Worm (Caenorhabditis elegans) whole organism, young adult: ENCODE data around the gene enpp-1.
A peak's percentile ranks its signal among the peaks of the same experiment; 100 is the strongest.

ENCODE experiments used
- B0019.2 ChIP-seq: fragments of 200-800 bp; sonication (Bioruptor generic); conservative IDR thresholded peaks from 2 replicates; pipeline ENCODE4 v1.3.6; 2022; ENCODE audit warnings: missing genetic modification reagents, missing genetic modification characterization, missing compliant biosample characterization
- C17E4.6 ChIP-seq: fragments of 200-800 bp; sonication (Bioruptor generic); IDR thresholded peaks from 2 replicates; pipeline ENCODE4 v1.3.6; 2022; ENCODE audit warnings: missing genetic modification reagents, missing genetic modification characterization, missing compliant biosample characterization
- F33H1.4 ChIP-seq: fragments of 200-800 bp; sonication (Bioruptor generic); IDR thresholded peaks from 2 replicates; pipeline ENCODE4 v1.3.6; 2022; ENCODE audit warnings: missing genetic modification reagents, missing genetic modification characterization, missing compliant biosample characterization
- F52B5.7 ChIP-seq: sonication (generic microtip); optimal IDR thresholded peaks from 2 replicates; lab custom pipeline; 2016; ENCODE audit warnings: mild to moderate bottlenecking, missing genetic modification characterization, missing compliant biosample characterization
- F55B11.4 ChIP-seq: sonication (generic microtip); optimal IDR thresholded peaks from 2 replicates; lab custom pipeline; 2016; ENCODE audit warnings: missing compliant biosample characterization, missing genetic modification characterization, borderline replicate concordance; ENCODE audit not compliant: insufficient read depth
- F57A8.1 ChIP-seq: fragments of 200-800 bp; sonication (Bioruptor generic); optimal IDR thresholded peaks from 2 replicates; lab custom pipeline; 2018; ENCODE audit warnings: mild to moderate bottlenecking, missing genetic modification characterization, moderate library complexity, missing compliant biosample characterization
- Y67H2A.10 ChIP-seq: fragments of 200-800 bp; sonication (Bioruptor generic); conservative IDR thresholded peaks from 2 replicates; pipeline ENCODE4 v1.3.6; 2022; ENCODE audit warnings: missing genetic modification reagents, missing genetic modification characterization, missing compliant biosample characterization
- ZK185.1 ChIP-seq: sonication (generic microtip); optimal IDR thresholded peaks from 2 replicates; lab custom pipeline; 2016; ENCODE audit warnings: mild to moderate bottlenecking, missing genetic modification characterization, missing compliant biosample characterization; ENCODE audit not compliant: poor library complexity, severe bottlenecking
- akir-1 ChIP-seq: fragments of 200-800 bp; sonication (Bioruptor generic); optimal IDR thresholded peaks from 2 replicates; lab custom pipeline; 2018; ENCODE audit warnings: mild to moderate bottlenecking, missing genetic modification characterization, moderate library complexity, missing compliant biosample characterization
- atf-7 ChIP-seq: sonication (generic microtip); optimal IDR thresholded peaks from 2 replicates; lab custom pipeline; 2017; ENCODE audit warnings: mild to moderate bottlenecking, missing genetic modification characterization, missing compliant biosample characterization
- ccch-3 ChIP-seq: fragments of 200-800 bp; sonication (Bioruptor generic); optimal IDR thresholded peaks from 2 replicates; lab custom pipeline; 2018; ENCODE audit warnings: mild to moderate bottlenecking, missing genetic modification characterization, missing compliant biosample characterization
- ceh-91 ChIP-seq: fragments of 200-800 bp; sonication (Bioruptor generic); IDR thresholded peaks from 2 replicates; pipeline ENCODE4 v1.3.6; 2022; ENCODE audit warnings: missing genetic modification reagents, missing genetic modification characterization, missing compliant biosample characterization
- egl-44 ChIP-seq: fragments of 200-800 bp; sonication (Bioruptor generic); IDR thresholded peaks from 2 replicates; pipeline ENCODE4 v1.3.6; 2022; ENCODE audit warnings: missing genetic modification reagents, missing genetic modification characterization, missing compliant biosample characterization
- hlh-12 ChIP-seq: sonication (generic microtip); optimal IDR thresholded peaks from 2 replicates; lab custom pipeline; 2016; ENCODE audit warnings: missing genetic modification characterization, missing compliant biosample characterization
- hrde-1 ChIP-seq: sonication (generic microtip); optimal IDR thresholded peaks from 2 replicates; lab custom pipeline; 2016; ENCODE audit warnings: missing genetic modification characterization, mild to moderate bottlenecking, missing compliant biosample characterization, moderate library complexity, missing genotype, missing genetic modification reagents, borderline replicate concordance
- hsf-1 ChIP-seq: fragments of 200-800 bp; sonication (Bioruptor generic); IDR thresholded peaks from 2 replicates; pipeline ENCODE4 v1.3.6; 2022; ENCODE audit warnings: missing genetic modification reagents, missing genetic modification characterization, missing compliant biosample characterization
- lin-26 ChIP-seq: fragments of 200-800 bp; sonication (Bioruptor generic); IDR thresholded peaks from 2 replicates; pipeline ENCODE4 v1.3.6; 2022; ENCODE audit warnings: missing genetic modification reagents, missing genetic modification characterization, missing compliant biosample characterization
- lin-54 ChIP-seq: fragments of 200-800 bp; sonication (Bioruptor generic); optimal IDR thresholded peaks from 2 replicates; lab custom pipeline; 2018; ENCODE audit warnings: mild to moderate bottlenecking, missing genetic modification characterization, missing compliant biosample characterization
- madf-10 ChIP-seq: sonication (generic microtip); optimal IDR thresholded peaks from 2 replicates; lab custom pipeline; 2016; ENCODE audit warnings: mild to moderate bottlenecking, missing genetic modification characterization, missing compliant biosample characterization
- mes-4 ChIP-seq: sonication (generic microtip); optimal IDR thresholded peaks from 2 replicates; lab custom pipeline; 2016; ENCODE audit warnings: missing genotype, missing genetic modification characterization, missing compliant biosample characterization
- mxl-1 ChIP-seq: sonication (generic microtip); optimal IDR thresholded peaks from 2 replicates; lab custom pipeline; 2016; ENCODE audit warnings: missing genetic modification characterization, missing compliant biosample characterization
- nfyb-1 ChIP-seq: fragments of 200-800 bp; sonication (Bioruptor generic); IDR thresholded peaks from 2 replicates; pipeline ENCODE4 v1.3.6; 2022; ENCODE audit warnings: missing genetic modification reagents, missing genetic modification characterization, missing compliant biosample characterization
- nhr-120 ChIP-seq: fragments of 200-800 bp; sonication (Bioruptor generic); IDR thresholded peaks from 2 replicates; pipeline ENCODE4 v1.3.6; 2022; ENCODE audit warnings: missing genetic modification characterization, missing compliant biosample characterization
- nhr-27 ChIP-seq: fragments of 200-800 bp; sonication (Bioruptor generic); optimal IDR thresholded peaks from 2 replicates; lab custom pipeline; 2018; ENCODE audit warnings: mild to moderate bottlenecking, missing genetic modification characterization, moderate library complexity, missing compliant biosample characterization
- nhr-80 ChIP-seq: sonication (generic microtip); optimal IDR thresholded peaks from 2 replicates; lab custom pipeline; 2016; ENCODE audit warnings: missing genetic modification characterization, missing compliant biosample characterization
- rec-8 ChIP-seq, 2 experiments: sonication (generic microtip); optimal IDR thresholded peaks; 2 replicates each; lab custom pipeline; 2016; ENCODE audit warnings: mild to moderate bottlenecking in 2 of 2, missing genetic modification characterization in 2 of 2, missing genetic modification reagents in 2 of 2, missing genotype in 2 of 2, missing biosample characterization in 1 of 2, missing compliant biosample characterization in 1 of 2, moderate library complexity in 1 of 2
- snpc-1.3 ChIP-seq: sonication (generic microtip); optimal IDR thresholded peaks from 2 replicates; lab custom pipeline; 2017; ENCODE audit warnings: missing genetic modification characterization, mild to moderate bottlenecking, missing compliant biosample characterization, antibody characterized with exemption, moderate library complexity, missing genotype, missing genetic modification reagents; ENCODE audit not compliant: insufficient read depth
- zim-3 ChIP-seq: sonication (generic microtip); optimal IDR thresholded peaks from 2 replicates; lab custom pipeline; 2017; ENCODE audit warnings: mild to moderate bottlenecking, missing genetic modification characterization, moderate library complexity, missing compliant biosample characterization
- ztf-22 ChIP-seq: fragments of 200-800 bp; sonication (Bioruptor generic); optimal IDR thresholded peaks from 2 replicates; lab custom pipeline; 2018; ENCODE audit warnings: mild to moderate bottlenecking, missing genetic modification characterization, moderate library complexity, missing compliant biosample characterization
- ztf-25 ChIP-seq: fragments of 200-800 bp; sonication (Bioruptor generic); IDR thresholded peaks from 2 replicates; pipeline ENCODE4 v1.3.6; 2022; ENCODE audit warnings: missing genetic modification reagents, missing genetic modification characterization, missing compliant biosample characterization
- ztf-28 ChIP-seq: fragments of 200-800 bp; sonication (Bioruptor generic); IDR thresholded peaks from 2 replicates; pipeline ENCODE4 v1.3.6; 2022; ENCODE audit warnings: missing genetic modification reagents, missing genetic modification characterization, missing compliant biosample characterization

enpp-1 gene

ce11 chrV:12086934-12087333 is 44.3 kb upstream of the enpp-1 start, which contains the start of gene gana-1:
Gene gana-1, plus strand, starts transcription at chrV:12087234.
- TF ChIP-seq hlh-12 (no peak), nhr-120 (GFP tag; lab: Robert Waterston, UW) (no peak), zim-3 (tag; lab: Kevin White, UChicago) (no peak), C17E4.6 (GFP tag; lab: Robert Waterston, UW) (no peak), hrde-1 (tag; lab: Kevin White, UChicago) (no peak), atf-7 (no peak), ztf-22 (GFP tag; lab: Kevin White, UChicago) (no peak), egl-44 (GFP tag; lab: Robert Waterston, UW) (no peak)
- TF ChIP-seq, all 124 proteins: peak for 0

- TF ChIP-seq ccch-3 (GFP tag; lab: Kevin White, UChicago): no peak
- no peak for TF ChIP-seq B0019.2 (GFP tag; lab: Robert Waterston, UW)
- TF ChIP-seq F52B5.7 (tag; lab: Kevin White, UChicago): no peak
- no peak for TF ChIP-seq lin-26 (GFP tag; lab: Robert Waterston, UW)
- no peak for TF ChIP-seq nfyb-1 (GFP tag; lab: Robert Waterston, UW)
- TF ChIP-seq ztf-28 (GFP tag; lab: Robert Waterston, UW): no peak
- TF ChIP-seq ceh-91 (GFP tag; lab: Robert Waterston, UW): no peak
- no peak for TF ChIP-seq ztf-25 (GFP tag; lab: Robert Waterston, UW)
- no peak for TF ChIP-seq madf-10
- TF ChIP-seq hlh-12: no peak
- TF ChIP-seq nhr-120 (GFP tag; lab: Robert Waterston, UW): no peak
- TF ChIP-seq, all 124 proteins: peak for 0
Observed at ce11 chrV:12088773-12089172, 42.5 kb upstream of the enpp-1 start, which contains the start of gene R07B7.12. Gene R07B7.12, plus strand, starts transcription at chrV:12089073.

- TF ChIP-seq nhr-80 (peak; percentile 63), C17E4.6 (GFP tag; lab: Robert Waterston, UW) (no peak)
- TF ChIP-seq, all 124 proteins: peak for 1
Observed at ce11 chrV:12091759-12092158, 39.5 kb upstream of the enpp-1 start, which contains the start of gene nhr-206. Gene nhr-206, plus strand, starts transcription at chrV:12092006.

- TF ChIP-seq hlh-12 (no peak), hrde-1 (tag; lab: Kevin White, UChicago) (no peak), hsf-1 (GFP tag; lab: Robert Waterston, UW) (no peak), akir-1 (GFP tag; lab: Kevin White, UChicago) (no peak), Y67H2A.10 (GFP tag; lab: Robert Waterston, UW) (no peak), F55B11.4 (no peak), F57A8.1 (no peak), madf-10 (no peak), rec-8 (tag; optimal IDR thresholded peaks at IDR 0.05; lab: Kevin White, UChicago) (no peak), mxl-1 (tag; lab: Kevin White, UChicago) (no peak)
- TF ChIP-seq, all 124 proteins: peak for 0
Observed at ce11 chrV:12094030-12094429, 37.2 kb upstream of the enpp-1 start, which contains the start of gene nhr-208. Gene nhr-208, plus strand, starts transcription at chrV:12094317.

ce11 chrV:12095865-12096264 is 35.4 kb upstream of the enpp-1 start, which contains the start of gene nhr-207:
Gene nhr-207, plus strand, starts transcription at chrV:12096146.
- no peak for TF ChIP-seq rec-8 (tag; optimal IDR thresholded peaks at IDR 0.05; lab: Kevin White, UChicago)
- TF ChIP-seq nhr-80: peak; percentile 39

- no peak for TF ChIP-seq snpc-1.3
- TF ChIP-seq ZK185.1 (tag; lab: Kevin White, UChicago): no peak
- TF ChIP-seq nhr-27: no peak
- TF ChIP-seq mes-4 (tag; lab: Kevin White, UChicago): no peak
- TF ChIP-seq ztf-22 (GFP tag; lab: Kevin White, UChicago): no peak
- TF ChIP-seq F33H1.4 (GFP tag; lab: Robert Waterston, UW): no peak
- no peak for TF ChIP-seq ceh-91 (GFP tag; lab: Robert Waterston, UW)
- TF ChIP-seq lin-54 (GFP tag; lab: Kevin White, UChicago): no peak
Observed at ce11 chrV:12098123-12098522, 33.1 kb upstream of the enpp-1 start, which contains the start of gene nhr-209. Gene nhr-209, plus strand, starts transcription at chrV:12098149.
